Worm (Caenorhabditis elegans) whole organism, L3 larva: Measurements from ENCODE around the gene rps-3.

Source experiments
- R02D3.7 ChIP-seq: fragments of 150-350 bp; optimal IDR thresholded peaks from 2 replicates; lab custom pipeline; 2014; ENCODE audit warnings: missing biosample characterization, missing genetic modification characterization
- ZK546.5 ChIP-seq: sonication (generic microtip); optimal IDR thresholded peaks from 2 replicates; lab custom pipeline; 2017; ENCODE audit warnings: missing biosample characterization, missing genetic modification characterization
- ama-1 ChIP-seq: fragments of 150-350 bp; optimal IDR thresholded peaks from 2 replicates; lab custom pipeline; 2018
- ceh-16 ChIP-seq: sonication (generic microtip); optimal IDR thresholded peaks from 2 replicates; lab custom pipeline; 2017; ENCODE audit warnings: missing biosample characterization, missing genetic modification characterization
- ceh-82 ChIP-seq: fragments of 150-350 bp; optimal IDR thresholded peaks from 2 replicates; lab custom pipeline; 2014; ENCODE audit warnings: missing biosample characterization, missing genetic modification characterization
- ceh-9 ChIP-seq: sonication (generic microtip); optimal IDR thresholded peaks from 2 replicates; lab custom pipeline; 2018; ENCODE audit warnings: missing biosample characterization, missing genetic modification characterization
- egl-5 ChIP-seq: fragments of 150-350 bp; optimal IDR thresholded peaks from 2 replicates; lab custom pipeline; 2017; ENCODE audit warnings: missing biosample characterization, missing genetic modification reagents, missing genetic modification characterization, inconsistent platforms
- elt-2 ChIP-seq: sonication (generic microtip); optimal IDR thresholded peaks from 2 replicates; lab custom pipeline; 2016; ENCODE audit warnings: missing genetic modification reagents, mild to moderate bottlenecking, missing genetic modification characterization, missing compliant biosample characterization
- elt-3 ChIP-seq, 3 experiments: fragments of 150-350 bp in 1 of 3; sonication (generic microtip) in 2 of 3; optimal IDR thresholded peaks; 2 replicates in 2 of 3; 4 replicates in 1 of 3; lab custom pipeline; 2014 to 2017; ENCODE audit warnings: missing biosample characterization in 3 of 3, missing genetic modification characterization in 3 of 3
- eor-1 ChIP-seq, 2 experiments: fragments of 150-350 bp; optimal IDR thresholded peaks; 2 replicates each; lab custom pipeline; 2014 to 2018; ENCODE audit warnings: missing biosample characterization in 2 of 2, missing genetic modification characterization in 2 of 2
- fkh-10 ChIP-seq: sonication (generic microtip); optimal IDR thresholded peaks from 2 replicates; lab custom pipeline; 2017; ENCODE audit warnings: missing biosample characterization, missing genetic modification reagents, missing genetic modification characterization
- fos-1 ChIP-seq: fragments of 150-350 bp; optimal IDR thresholded peaks from 2 replicates; lab custom pipeline; 2014; ENCODE audit warnings: missing biosample characterization, missing genetic modification characterization
- hmg-11 ChIP-seq: sonication (generic microtip); optimal IDR thresholded peaks from 2 replicates; lab custom pipeline; 2016; ENCODE audit warnings: missing genetic modification characterization, missing compliant biosample characterization
- jun-1 ChIP-seq: fragments of 150-350 bp; optimal IDR thresholded peaks from 2 replicates; lab custom pipeline; 2014; ENCODE audit warnings: missing biosample characterization, missing genetic modification reagents, missing genetic modification characterization
- mdl-1 ChIP-seq: fragments of 150-350 bp; optimal IDR thresholded peaks from 2 replicates; lab custom pipeline; 2014; ENCODE audit warnings: missing biosample characterization, missing genetic modification characterization
- mml-1 ChIP-seq: fragments of 150-350 bp; sonication (generic microtip); optimal IDR thresholded peaks from 3 replicates; lab custom pipeline; 2014; ENCODE audit warnings: missing biosample characterization, missing genetic modification characterization
- nfya-1 ChIP-seq: sonication (generic microtip); optimal IDR thresholded peaks from 2 replicates; lab custom pipeline; 2017; ENCODE audit warnings: missing genetic modification characterization, mild to moderate bottlenecking, missing compliant biosample characterization, antibody characterized with exemption, moderate library complexity; ENCODE audit not compliant: insufficient read depth
- nhr-11 ChIP-seq: fragments of 150-350 bp; optimal IDR thresholded peaks from 2 replicates; lab custom pipeline; 2014; ENCODE audit warnings: missing biosample characterization, missing genetic modification characterization
- nhr-23 ChIP-seq: fragments of 150-350 bp; optimal IDR thresholded peaks from 2 replicates; lab custom pipeline; 2014; ENCODE audit warnings: missing biosample characterization, missing genetic modification reagents, missing genetic modification characterization
- nhr-237 ChIP-seq: fragments of 150-350 bp; optimal IDR thresholded peaks from 2 replicates; lab custom pipeline; 2014; ENCODE audit warnings: missing biosample characterization, missing genetic modification characterization
- nhr-25 ChIP-seq: sonication (generic microtip); optimal IDR thresholded peaks from 2 replicates; lab custom pipeline; 2017; ENCODE audit warnings: missing biosample characterization, missing genetic modification characterization
- nhr-28 ChIP-seq: fragments of 150-350 bp; optimal IDR thresholded peaks from 2 replicates; lab custom pipeline; 2014; ENCODE audit warnings: missing biosample characterization, missing genetic modification characterization
- nhr-43 ChIP-seq: sonication (generic microtip); optimal IDR thresholded peaks from 2 replicates; lab custom pipeline; 2016; ENCODE audit warnings: mild to moderate bottlenecking, missing genetic modification characterization, missing compliant biosample characterization; ENCODE audit not compliant: poor library complexity, severe bottlenecking
- nhr-76 ChIP-seq: fragments of 150-350 bp; sonication (generic microtip); optimal IDR thresholded peaks from 5 replicates; lab custom pipeline; 2014; ENCODE audit warnings: missing biosample characterization, missing genetic modification characterization
- pha-4 ChIP-seq: fragments of 150-350 bp; optimal IDR thresholded peaks from 2 replicates; lab custom pipeline; 2014; ENCODE audit warnings: missing biosample characterization, missing genetic modification reagents, missing genetic modification characterization
- pqm-1 ChIP-seq: fragments of 150-350 bp; optimal IDR thresholded peaks from 2 replicates; lab custom pipeline; 2017; ENCODE audit warnings: missing biosample characterization, missing genetic modification characterization, inconsistent platforms
- sea-2 ChIP-seq: fragments of 150-350 bp; sonication (generic microtip); optimal IDR thresholded peaks from 4 replicates; lab custom pipeline; 2014; ENCODE audit warnings: missing biosample characterization, missing genetic modification reagents, missing genetic modification characterization
- skn-1 ChIP-seq: fragments of 150-350 bp; optimal IDR thresholded peaks from 2 replicates; lab custom pipeline; 2014; ENCODE audit warnings: missing biosample characterization, missing genetic modification characterization
- tbx-2 ChIP-seq: sonication (generic microtip); optimal IDR thresholded peaks from 2 replicates; lab custom pipeline; 2016; ENCODE audit warnings: mild to moderate bottlenecking, missing genetic modification characterization, missing compliant biosample characterization
- unc-39 ChIP-seq: sonication (generic microtip); optimal IDR thresholded peaks from 4 replicates; lab custom pipeline; 2017; ENCODE audit warnings: missing biosample characterization, missing genetic modification characterization
- unc-62 ChIP-seq: fragments of 150-350 bp; sonication (generic microtip); optimal IDR thresholded peaks from 4 replicates; lab custom pipeline; 2014; ENCODE audit warnings: missing biosample characterization, missing genetic modification reagents, missing genetic modification characterization
- zag-1 ChIP-seq: fragments of 150-350 bp; optimal IDR thresholded peaks from 2 replicates; lab custom pipeline; 2014; ENCODE audit warnings: missing biosample characterization, missing genetic modification characterization
- ztf-4 ChIP-seq: fragments of 150-350 bp; optimal IDR thresholded peaks from 2 replicates; lab custom pipeline; 2014; ENCODE audit warnings: missing biosample characterization, missing genetic modification characterization

Gene rps-3

ce11 chrIII:6215476-6215875 is 8.9 kb downstream of the rps-3 start, which contains the start of gene C23G10.11:
C23G10.11 (minus strand) TSS chrIII:6215576.
- no peak for TF ChIP-seq skn-1 (tag; lab: Kevin White, UChicago)
- TF ChIP-seq ceh-16 (tag; lab: Kevin White, UChicago) = no peak
- TF ChIP-seq fos-1 = no peak
- no peak for TF ChIP-seq nhr-76 (tag; lab: Kevin White, UChicago)
- no peak for TF ChIP-seq nhr-25
- TF ChIP-seq elt-2 (tag; lab: Kevin White, UChicago) = no peak
- TF ChIP-seq nhr-28 (tag; lab: Kevin White, UChicago) = no peak
- no peak for TF ChIP-seq sea-2 (GFP tag; lab: Kevin White, UChicago)
- TF ChIP-seq unc-62 (GFP tag; lab: Kevin White, UChicago) = no peak
- no peak for TF ChIP-seq nhr-11 (tag; lab: Kevin White, UChicago)
- no peak for TF ChIP-seq fkh-10 (GFP tag; lab: Kevin White, UChicago)

DNA sequence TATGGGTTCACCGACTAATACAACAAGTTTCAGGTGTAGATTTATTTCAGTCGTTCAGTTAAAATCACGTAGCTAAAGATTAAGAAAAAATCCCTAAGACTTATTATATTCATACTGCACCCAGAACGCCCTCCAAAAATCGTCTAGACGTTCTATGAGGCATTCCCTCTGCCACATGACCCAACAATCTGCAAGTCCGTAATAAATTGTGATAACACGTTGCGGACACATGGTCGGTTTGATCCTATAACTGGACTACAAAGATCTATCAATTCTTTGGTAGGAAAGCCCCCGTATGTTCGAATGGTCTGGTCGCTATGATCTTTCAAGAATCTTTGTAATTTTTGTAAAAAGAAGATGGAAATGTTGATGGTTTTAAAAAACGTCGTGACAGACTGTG is 9.3 kb downstream of the rps-3 start:
- peak; percentile 36 for TF ChIP-seq nhr-23 (tag; lab: Kevin White, UChicago)
- no peak for TF ChIP-seq ZK546.5 (tag; lab: Kevin White, UChicago)
- peak; percentile 92 for TF ChIP-seq nhr-43
- TF ChIP-seq nhr-76 (tag; lab: Kevin White, UChicago) = no peak
- peak; percentile 14 for TF ChIP-seq mdl-1 (tag; lab: Kevin White, UChicago)

ce11 chrIII:6216833-6217466 is 10.3 kb downstream of the rps-3 start, which contains the start of gene hot-4:
hot-4 (plus strand) TSS chrIII:6217416.
- TF ChIP-seq unc-62 (GFP tag; lab: Kevin White, UChicago) (no peak), mml-1 (tag; lab: Kevin White, UChicago) (no peak), mdl-1 (tag; lab: Kevin White, UChicago) (no peak), ama-1 (lab: Kevin White, UChicago) (no peak), nhr-43 (no peak), ceh-9 (tag; lab: Kevin White, UChicago) (no peak), nhr-25 (no peak), egl-5 (tag; lab: Kevin White, UChicago) (no peak), elt-3 (tag; optimal IDR thresholded peaks at IDR 0.05; lab: Kevin White, UChicago) (no peak), pha-4 (tag; lab: Kevin White, UChicago) (no peak), skn-1 (tag; lab: Kevin White, UChicago) (no peak), ceh-16 (tag; lab: Kevin White, UChicago) (no peak)

- TF ChIP-seq ceh-82 (tag; lab: Kevin White, UChicago) = no peak
- TF ChIP-seq hmg-11 (tag; lab: Kevin White, UChicago) = no peak
- TF ChIP-seq elt-3 (tag; optimal IDR thresholded peaks at IDR 0.05; lab: Kevin White, UChicago) = no peak
- TF ChIP-seq zag-1 (tag; lab: Kevin White, UChicago) = no peak
- no peak for TF ChIP-seq unc-39 (tag; lab: Kevin White, UChicago)
Observed at ce11 chrIII:6221403-6221802, 14.8 kb downstream of the rps-3 start.

- TF ChIP-seq nhr-23 (tag; lab: Kevin White, UChicago) (no peak), nhr-237 (no peak), nhr-25 (no peak), nhr-43 (no peak), eor-1 (tag; optimal IDR thresholded peaks at IDR 0.05; lab: Kevin White, UChicago) (no peak)
Observed at ce11 chrIII:6230870-6231269, 24.3 kb downstream of the rps-3 start, which contains the start of gene esyt-2. esyt-2 (minus strand) TSS chrIII:6230970.

ce11 chrIII:6231880-6232279 is 25.3 kb downstream of the rps-3 start:
- TF ChIP-seq elt-2 (tag; lab: Kevin White, UChicago) (peak; percentile 95), R02D3.7 (tag; lab: Kevin White, UChicago) (no peak), ama-1 (lab: Kevin White, UChicago) (no peak), nhr-11 (tag; lab: Kevin White, UChicago) (no peak), tbx-2 (tag; lab: Kevin White, UChicago) (no peak), ztf-4 (tag; lab: Kevin White, UChicago) (no peak), ceh-16 (tag; lab: Kevin White, UChicago) (no peak), nhr-25 (peak; percentile 4), pha-4 (tag; lab: Kevin White, UChicago) (peak; percentile 87), nfya-1 (tag; lab: Kevin White, UChicago) (peak; percentile 14), jun-1 (tag; lab: Kevin White, UChicago) (peak; percentile 33), pqm-1 (tag; lab: Kevin White, UChicago) (peak; percentile 94)
